Worm (Caenorhabditis elegans) whole organism, L1 larva: ENCODE results near the gene lgc-44.
A peak's percentile ranks its signal among the peaks of the same experiment; 100 is the strongest.

ENCODE experiments used
- C16A3.4 ChIP-seq: fragments of 150-350 bp; optimal IDR thresholded peaks from 2 replicates; lab custom pipeline; 2014; ENCODE audit warnings: missing biosample characterization, missing genetic modification characterization
- C34B4.2 ChIP-seq: sonication (generic microtip); optimal IDR thresholded peaks from 2 replicates; lab custom pipeline; 2017; ENCODE audit warnings: mild to moderate bottlenecking, missing genetic modification characterization, missing compliant biosample characterization
- aha-1 ChIP-seq: fragments of 150-350 bp; optimal IDR thresholded peaks from 2 replicates; lab custom pipeline; 2014; ENCODE audit warnings: missing biosample characterization, missing genetic modification characterization
- ama-1 ChIP-seq: fragments of 150-350 bp; optimal IDR thresholded peaks from 2 replicates; lab custom pipeline; 2014
- blmp-1 ChIP-seq: fragments of 150-350 bp; optimal IDR thresholded peaks from 2 replicates; lab custom pipeline; 2014; ENCODE audit warnings: missing biosample characterization, missing genetic modification characterization
- ceh-8 ChIP-seq: fragments of 200-800 bp; sonication (Bioruptor generic); optimal IDR thresholded peaks from 2 replicates; lab custom pipeline; 2018; ENCODE audit warnings: mild to moderate bottlenecking, missing genetic modification characterization, moderate library complexity, missing compliant biosample characterization
- ceh-90 ChIP-seq: sonication (generic microtip); optimal IDR thresholded peaks from 2 replicates; lab custom pipeline; 2016; ENCODE audit warnings: missing genetic modification characterization, missing compliant biosample characterization
- ces-1 ChIP-seq: fragments of 150-350 bp; optimal IDR thresholded peaks from 2 replicates; lab custom pipeline; 2014; ENCODE audit warnings: missing biosample characterization, missing genetic modification reagents, missing genetic modification characterization
- dpl-1 ChIP-seq, 3 experiments: fragments of 150-350 bp in 2 of 3; sonication (generic microtip) in 1 of 3; optimal IDR thresholded peaks; 2 replicates each; lab custom pipeline; 2014 to 2017; ENCODE audit warnings: missing biosample characterization in 3 of 3, missing genetic modification characterization in 3 of 3, missing genetic modification reagents in 3 of 3
- dsc-1 ChIP-seq: sonication (generic microtip); optimal IDR thresholded peaks from 2 replicates; lab custom pipeline; 2016; ENCODE audit warnings: mild to moderate bottlenecking, missing genetic modification characterization, missing compliant biosample characterization
- efl-1 ChIP-seq, 4 experiments: fragments of 150-350 bp; optimal IDR thresholded peaks in 3 of 4; peaks in 1 of 4; 1 replicate in 1 of 4; 2 replicates in 3 of 4; lab custom pipeline; 2014; ENCODE audit warnings: missing biosample characterization in 2 of 4, missing genetic modification characterization in 2 of 4, missing genetic modification reagents in 2 of 4
- efl-3 ChIP-seq: fragments of 200-800 bp; sonication (Bioruptor generic); optimal IDR thresholded peaks from 2 replicates; lab custom pipeline; 2018; ENCODE audit warnings: mild to moderate bottlenecking, missing genetic modification characterization, missing compliant biosample characterization
- elt-2 ChIP-seq: sonication (generic microtip); optimal IDR thresholded peaks from 2 replicates; lab custom pipeline; 2016; ENCODE audit warnings: missing genetic modification characterization, mild to moderate bottlenecking, inconsistent platforms, missing compliant biosample characterization, missing genetic modification reagents
- elt-3 ChIP-seq, 6 experiments: fragments of 150-350 bp in 1 of 6; sonication (generic microtip); optimal IDR thresholded peaks; 2 replicates each; lab custom pipeline; 2017 to 2018; ENCODE audit warnings: missing biosample characterization in 6 of 6, missing genetic modification characterization in 6 of 6, inconsistent platforms in 1 of 6
- fkh-8 ChIP-seq: sonication (generic microtip); optimal IDR thresholded peaks from 2 replicates; lab custom pipeline; 2016; ENCODE audit warnings: mild to moderate bottlenecking, missing genetic modification characterization, missing compliant biosample characterization
- fos-1 ChIP-seq: fragments of 150-350 bp; optimal IDR thresholded peaks from 2 replicates; lab custom pipeline; 2014; ENCODE audit warnings: missing biosample characterization, missing genetic modification characterization
- isw-1 ChIP-seq: fragments of 200-800 bp; sonication (Bioruptor generic); IDR thresholded peaks from 2 replicates; pipeline ENCODE4 v1.3.6; 2022; ENCODE audit warnings: missing genetic modification characterization, missing compliant biosample characterization
- lin-13 ChIP-seq: fragments of 150-350 bp; optimal IDR thresholded peaks from 2 replicates; lab custom pipeline; 2014; ENCODE audit warnings: missing biosample characterization, missing genetic modification reagents, missing genetic modification characterization
- lin-14 ChIP-seq: fragments of 200-800 bp; sonication (Bioruptor generic); optimal IDR thresholded peaks from 2 replicates; lab custom pipeline; 2018; ENCODE audit warnings: mild to moderate bottlenecking, missing genetic modification characterization, moderate library complexity, missing compliant biosample characterization
- lin-35 ChIP-seq, 2 experiments: fragments of 150-350 bp; optimal IDR thresholded peaks; 2 replicates each; lab custom pipeline; 2014; ENCODE audit warnings: missing biosample characterization in 2 of 2, missing genetic modification characterization in 2 of 2, missing genetic modification reagents in 2 of 2
- lir-3 ChIP-seq: sonication (generic microtip); optimal IDR thresholded peaks from 2 replicates; lab custom pipeline; 2016; ENCODE audit warnings: mild to moderate bottlenecking, missing genetic modification characterization, moderate library complexity, missing compliant biosample characterization; ENCODE audit not compliant: poor library complexity
- mdl-1 ChIP-seq, 2 experiments: fragments of 150-350 bp; optimal IDR thresholded peaks; 2 replicates each; lab custom pipeline; 2014 to 2017; ENCODE audit warnings: missing biosample characterization in 2 of 2, missing genetic modification characterization in 2 of 2, inconsistent platforms in 1 of 2
- mef-2 ChIP-seq: fragments of 150-350 bp; optimal IDR thresholded peaks from 2 replicates; lab custom pipeline; 2014; ENCODE audit warnings: missing biosample characterization, missing genetic modification characterization
- nhr-12 ChIP-seq: sonication (generic microtip); optimal IDR thresholded peaks from 2 replicates; lab custom pipeline; 2017; ENCODE audit warnings: missing biosample characterization, missing genetic modification characterization
- nhr-19 ChIP-seq: fragments of 200-800 bp; sonication (Bioruptor generic); conservative IDR thresholded peaks from 2 replicates; pipeline ENCODE4 v1.3.6; 2022; ENCODE audit warnings: missing genetic modification characterization, missing compliant biosample characterization
- nhr-20 ChIP-seq: sonication (generic microtip); optimal IDR thresholded peaks from 2 replicates; lab custom pipeline; 2016; ENCODE audit warnings: mild to moderate bottlenecking, missing genetic modification characterization, missing compliant biosample characterization
- nhr-237 ChIP-seq: fragments of 150-350 bp; optimal IDR thresholded peaks from 2 replicates; lab custom pipeline; 2014; ENCODE audit warnings: missing biosample characterization, missing genetic modification characterization
- nhr-28 ChIP-seq: fragments of 150-350 bp; optimal IDR thresholded peaks from 2 replicates; lab custom pipeline; 2014; ENCODE audit warnings: missing biosample characterization, missing genetic modification characterization
- nhr-47 ChIP-seq: sonication (generic microtip); optimal IDR thresholded peaks from 2 replicates; lab custom pipeline; 2016; ENCODE audit warnings: mild to moderate bottlenecking, missing genetic modification characterization, moderate library complexity, missing compliant biosample characterization
- nhr-71 ChIP-seq: sonication (generic microtip); optimal IDR thresholded peaks from 2 replicates; lab custom pipeline; 2016; ENCODE audit warnings: mild to moderate bottlenecking, missing genetic modification characterization, moderate library complexity, missing compliant biosample characterization
- nhr-77 ChIP-seq: fragments of 150-350 bp; optimal IDR thresholded peaks from 2 replicates; lab custom pipeline; 2014; ENCODE audit warnings: missing biosample characterization, missing genetic modification characterization
- nhr-84 ChIP-seq: sonication (generic microtip); optimal IDR thresholded peaks from 2 replicates; lab custom pipeline; 2017; ENCODE audit warnings: missing biosample characterization, missing genetic modification characterization
- nhr-90 ChIP-seq: sonication (generic microtip); optimal IDR thresholded peaks from 2 replicates; lab custom pipeline; 2016; ENCODE audit warnings: mild to moderate bottlenecking, missing genetic modification characterization, missing compliant biosample characterization; ENCODE audit not compliant: poor library complexity
- pax-3 ChIP-seq: fragments of 200-800 bp; sonication (Bioruptor generic); optimal IDR thresholded peaks from 2 replicates; lab custom pipeline; 2018; ENCODE audit warnings: mild to moderate bottlenecking, missing genetic modification characterization, moderate library complexity, missing compliant biosample characterization
- rnt-1 ChIP-seq: sonication (generic microtip); optimal IDR thresholded peaks from 2 replicates; lab custom pipeline; 2016; ENCODE audit warnings: mild to moderate bottlenecking, missing genetic modification characterization, moderate library complexity, missing compliant biosample characterization
- snpc-4 ChIP-seq: fragments of 150-350 bp; optimal IDR thresholded peaks from 2 replicates; lab custom pipeline; 2014; ENCODE audit warnings: missing biosample characterization, missing genetic modification characterization
- snu-23 ChIP-seq: sonication (generic microtip); optimal IDR thresholded peaks from 2 replicates; lab custom pipeline; 2016; ENCODE audit warnings: missing genetic modification characterization, missing compliant biosample characterization
- sptf-1 ChIP-seq: fragments of 150-350 bp; optimal IDR thresholded peaks from 2 replicates; lab custom pipeline; 2014; ENCODE audit warnings: missing biosample characterization, missing genetic modification characterization
- swsn-7 ChIP-seq: sonication (generic microtip); optimal IDR thresholded peaks from 2 replicates; lab custom pipeline; 2016; ENCODE audit warnings: missing genetic modification characterization, missing compliant biosample characterization
- tbx-2 ChIP-seq: sonication (generic microtip); optimal IDR thresholded peaks from 2 replicates; lab custom pipeline; 2016; ENCODE audit warnings: missing genetic modification characterization, missing compliant biosample characterization
- unc-62 ChIP-seq: fragments of 150-350 bp; optimal IDR thresholded peaks from 2 replicates; lab custom pipeline; 2014; ENCODE audit warnings: missing biosample characterization, missing genetic modification reagents, missing genetic modification characterization
- unc-86 ChIP-seq: sonication (generic microtip); optimal IDR thresholded peaks from 2 replicates; lab custom pipeline; 2016; ENCODE audit warnings: missing genetic modification characterization, missing compliant biosample characterization
- vab-15 ChIP-seq: sonication (generic microtip); optimal IDR thresholded peaks from 2 replicates; lab custom pipeline; 2017; ENCODE audit warnings: missing genotype, mild to moderate bottlenecking, missing genetic modification characterization, missing compliant biosample characterization
- xbp-1 ChIP-seq: sonication (generic microtip); optimal IDR thresholded peaks from 2 replicates; lab custom pipeline; 2016; ENCODE audit warnings: missing genetic modification characterization, missing compliant biosample characterization
- zag-1 ChIP-seq: fragments of 150-350 bp; optimal IDR thresholded peaks from 2 replicates; lab custom pipeline; 2014; ENCODE audit warnings: missing biosample characterization, missing genetic modification characterization
- zip-4 ChIP-seq: fragments of 200-800 bp; sonication (Bioruptor generic); optimal IDR thresholded peaks from 2 replicates; lab custom pipeline; 2018; ENCODE audit warnings: mild to moderate bottlenecking, missing genetic modification characterization, moderate library complexity, missing compliant biosample characterization
- ztf-11 ChIP-seq, 2 experiments: sonication (generic microtip); optimal IDR thresholded peaks; 2 replicates each; lab custom pipeline; 2016 to 2017; ENCODE audit warnings: missing genetic modification characterization in 2 of 2, missing biosample characterization in 1 of 2, missing compliant biosample characterization in 1 of 2

lgc-44 gene

ce11 chrV:11644166-11644565 is 28.2 kb downstream of the lgc-44 start, which contains the start of gene bir-1 (continued):
- TF ChIP-seq isw-1 (peak; percentile 60), snpc-4 (tag; lab: Kevin White, UChicago) (peak; percentile 50), snu-23 (GFP tag; lab: Kevin White, UChicago) (peak; percentile 66), nhr-19 (GFP tag; lab: Robert Waterston, UW) (peak; percentile 21), fos-1 (tag; lab: Kevin White, UChicago) (peak; percentile 25), sptf-1 (tag; lab: Kevin White, UChicago) (no peak), lin-14 (GFP tag; lab: Kevin White, UChicago) (peak; percentile 79), fkh-8 (peak; percentile 59), ceh-90 (tag; lab: Kevin White, UChicago) (peak; percentile 69), rnt-1 (tag; lab: Kevin White, UChicago) (peak; percentile 91), swsn-7 (tag; lab: Kevin White, UChicago) (peak; percentile 54), zag-1 (tag; lab: Kevin White, UChicago) (no peak), nhr-28 (tag; lab: Kevin White, UChicago) (no peak), blmp-1 (peak; percentile 65), nhr-77 (tag; lab: Kevin White, UChicago) (peak; percentile 18), vab-15 (no peak), tbx-2 (tag; lab: Kevin White, UChicago) (peak; percentile 68), nhr-71 (peak; percentile 79), efl-1 (optimal IDR thresholded peaks at IDR 0.05; lab: Kevin White, UChicago) (peak; percentile 79 to 85), efl-1 (GFP tag; optimal IDR thresholded peaks at IDR 0.05 in 1 of 2; lab: Kevin White, UChicago) (peak; percentile 82 to 96), dpl-1 (GFP tag; optimal IDR thresholded peaks at IDR 0.05; lab: Kevin White, UChicago) (peak; percentile 72 to 87 (median 79)), nhr-84 (tag; lab: Kevin White, UChicago) (no peak), C16A3.4 (tag; lab: Kevin White, UChicago) (peak; percentile 72), mdl-1 (tag; optimal IDR thresholded peaks at IDR 0.05; lab: Kevin White, UChicago) (peak in 1 of 2 experiments; percentile 84), elt-2 (tag; lab: Kevin White, UChicago) (no peak), nhr-90 (peak; percentile 49), zip-4 (GFP tag; lab: Kevin White, UChicago) (no peak), lin-13 (GFP tag; lab: Kevin White, UChicago) (peak; percentile 2), elt-3 (tag; optimal IDR thresholded peaks at IDR 0.05; lab: Kevin White, UChicago) (peak in 1 of 6 experiments; percentile 4), ztf-11 (tag; optimal IDR thresholded peaks at IDR 0.05; lab: Kevin White, UChicago) (peak in 1 of 2 experiments; percentile 60), dsc-1 (peak; percentile 40), ama-1 (lab: Kevin White, UChicago) (no peak), nhr-47 (tag; lab: Kevin White, UChicago) (peak; percentile 68), lin-35 (GFP tag; optimal IDR thresholded peaks at IDR 0.05; lab: Kevin White, UChicago) (peak; percentile 76 to 89), nhr-237 (no peak), nhr-20 (tag; lab: Kevin White, UChicago) (peak; percentile 49), mef-2 (tag; lab: Kevin White, UChicago) (no peak)

ce11 chrV:11641298-11641787 is 31.1 kb downstream of the lgc-44 start:
- TF ChIP-seq efl-3 (no peak), dsc-1 (peak; percentile 64), dpl-1 (GFP tag; optimal IDR thresholded peaks at IDR 0.05; lab: Kevin White, UChicago) (peak in 1 of 3 experiments; percentile 35), lin-13 (GFP tag; lab: Kevin White, UChicago) (peak; percentile 10), lir-3 (tag; lab: Kevin White, UChicago) (peak; percentile 19), nhr-84 (tag; lab: Kevin White, UChicago) (no peak), nhr-77 (tag; lab: Kevin White, UChicago) (peak; percentile 13), tbx-2 (tag; lab: Kevin White, UChicago) (peak; percentile 46), pax-3 (tag; lab: Kevin White, UChicago) (peak; percentile 20), nhr-12 (tag; lab: Kevin White, UChicago) (no peak), ces-1 (GFP tag; lab: Kevin White, UChicago) (peak; percentile 73), rnt-1 (tag; lab: Kevin White, UChicago) (peak; percentile 37), ztf-11 (tag; optimal IDR thresholded peaks at IDR 0.05; lab: Kevin White, UChicago) (peak in 1 of 2 experiments; percentile 44), zip-4 (GFP tag; lab: Kevin White, UChicago) (no peak), unc-62 (no peak), nhr-47 (tag; lab: Kevin White, UChicago) (peak; percentile 71), aha-1 (no peak), unc-86 (peak; percentile 68), snu-23 (GFP tag; lab: Kevin White, UChicago) (peak; percentile 44), C34B4.2 (no peak), efl-1 (optimal IDR thresholded peaks at IDR 0.05; lab: Kevin White, UChicago) (peak; percentile 39 to 41), efl-1 (GFP tag; optimal IDR thresholded peaks at IDR 0.05 in 1 of 2; lab: Kevin White, UChicago) (peak in 1 of 2 experiments; percentile 17), ceh-8 (GFP tag; lab: Kevin White, UChicago) (no peak), blmp-1 (no peak), isw-1 (peak; percentile 30; the same call in 1 of the 2 replicates), mef-2 (tag; lab: Kevin White, UChicago) (peak; percentile 32), xbp-1 (tag; lab: Kevin White, UChicago) (peak; percentile 26), lin-35 (GFP tag; optimal IDR thresholded peaks at IDR 0.05; lab: Kevin White, UChicago) (peak in 1 of 2 experiments; percentile 33), snpc-4 (tag; lab: Kevin White, UChicago) (no peak), ceh-90 (tag; lab: Kevin White, UChicago) (no peak), zag-1 (tag; lab: Kevin White, UChicago) (no peak)
